Worm (Caenorhabditis elegans) whole organism, midembryonic: ENCODE data around the gene oac-15.

Experiments used
- cog-1 ChIP-seq: sonication (generic microtip); optimal IDR thresholded peaks from 2 replicates; lab custom pipeline; 2016; ENCODE audit warnings: missing genetic modification characterization, missing compliant biosample characterization
- flt-1 ChIP-seq: fragments of 200-800 bp; sonication (Bioruptor generic); IDR thresholded peaks from 2 replicates; pipeline ENCODE4 v1.3.6; 2022; ENCODE audit warnings: missing genetic modification characterization, missing compliant biosample characterization
- klf-2 ChIP-seq: fragments of 200-800 bp; sonication (Bioruptor generic); conservative IDR thresholded peaks from 2 replicates; pipeline ENCODE4 v1.3.6; 2022; ENCODE audit warnings: missing genetic modification reagents, missing genetic modification characterization, missing compliant biosample characterization
- med-1 ChIP-seq: sonication (generic microtip); optimal IDR thresholded peaks from 2 replicates; lab custom pipeline; 2017; ENCODE audit warnings: missing genetic modification characterization, mild to moderate bottlenecking, missing compliant biosample characterization, antibody characterized with exemption, missing genetic modification reagents; ENCODE audit not compliant: insufficient read depth
- tab-1 ChIP-seq: fragments of 200-800 bp; sonication (Bioruptor generic); IDR thresholded peaks from 2 replicates; pipeline ENCODE4 v1.3.6; 2022; ENCODE audit warnings: missing genetic modification characterization, missing compliant biosample characterization
- ztf-23 ChIP-seq: fragments of 200-800 bp; sonication (Bioruptor generic); IDR thresholded peaks from 2 replicates; pipeline ENCODE4 v1.3.6; 2022; ENCODE audit warnings: missing genetic modification reagents, missing genetic modification characterization, missing compliant biosample characterization

DNA sequence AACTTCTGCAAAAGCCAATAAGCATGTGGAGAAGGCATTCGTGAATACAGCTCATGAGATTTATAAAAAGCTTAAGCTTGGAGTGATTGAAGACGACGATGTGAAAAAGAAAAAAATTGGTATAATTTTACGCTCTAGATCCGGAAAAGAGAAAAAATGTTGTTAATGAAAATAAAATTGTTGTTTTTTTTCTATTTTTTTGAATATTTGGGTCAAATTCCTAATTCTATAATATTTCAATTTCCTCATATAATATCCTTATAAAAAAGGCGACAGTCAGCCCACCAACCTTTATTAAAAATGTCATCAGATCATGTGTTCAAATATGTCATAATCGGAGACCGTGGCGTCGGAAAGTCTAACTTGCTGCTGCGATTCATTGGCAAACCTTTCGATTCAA is 14.4 kb downstream of the oac-15 start, which contains the start of gene rabr-3:
- TF ChIP-seq klf-2 (no peak), flt-1 (GFP tag; lab: Robert Waterston, UW) (no peak), tab-1 (no peak), ztf-23 (no peak), med-1 (GFP tag; lab: Kevin White, UChicago) (no peak), cog-1 (no peak)
